Worm (Caenorhabditis elegans) whole organism, early embryonic: ENCODE data around the gene AH9.3.

Experiments
- B0310.2 ChIP-seq: sonication (generic microtip); optimal IDR thresholded peaks from 2 replicates; lab custom pipeline; 2016; ENCODE audit warnings: mild to moderate bottlenecking, missing genetic modification characterization, missing compliant biosample characterization
- F13C5.2 ChIP-seq: sonication (generic microtip); optimal IDR thresholded peaks from 2 replicates; lab custom pipeline; 2017; ENCODE audit warnings: mild to moderate bottlenecking, missing genetic modification characterization, inconsistent platforms, missing compliant biosample characterization
- aly-1 ChIP-seq: sonication (generic microtip); optimal IDR thresholded peaks from 2 replicates; lab custom pipeline; 2016; ENCODE audit warnings: missing genetic modification characterization, missing compliant biosample characterization
- ama-1 ChIP-seq: fragments of 150-350 bp; optimal IDR thresholded peaks from 2 replicates; lab custom pipeline; 2014
- ceh-13 ChIP-seq: fragments of 200-800 bp; sonication (Bioruptor generic); optimal IDR thresholded peaks from 2 replicates; lab custom pipeline; 2018; ENCODE audit warnings: mild to moderate bottlenecking, missing genetic modification characterization, missing compliant biosample characterization
- ceh-36 ChIP-seq: sonication (generic microtip); optimal IDR thresholded peaks from 2 replicates; lab custom pipeline; 2016; ENCODE audit warnings: missing genetic modification characterization, inconsistent platforms, missing compliant biosample characterization
- ets-7 ChIP-seq: sonication (generic microtip); optimal IDR thresholded peaks from 2 replicates; lab custom pipeline; 2016; ENCODE audit warnings: missing genotype, missing genetic modification characterization, missing compliant biosample characterization
- flt-1 ChIP-seq: fragments of 200-800 bp; sonication (Bioruptor generic); IDR thresholded peaks from 2 replicates; pipeline ENCODE4 v1.3.6; 2022; ENCODE audit warnings: missing genetic modification characterization, missing compliant biosample characterization
- hmbx-1 ChIP-seq: sonication (generic microtip); optimal IDR thresholded peaks from 2 replicates; lab custom pipeline; 2016; ENCODE audit warnings: mild to moderate bottlenecking, missing genetic modification characterization, missing compliant biosample characterization
- hmg-4 ChIP-seq: fragments of 200-800 bp; sonication (Bioruptor generic); optimal IDR thresholded peaks from 2 replicates; lab custom pipeline; 2018; ENCODE audit warnings: mild to moderate bottlenecking, missing genetic modification characterization, missing compliant biosample characterization
- hnd-1 ChIP-seq: sonication (generic microtip); optimal IDR thresholded peaks from 2 replicates; lab custom pipeline; 2016; ENCODE audit warnings: missing genetic modification characterization, missing compliant biosample characterization
- pes-1 ChIP-seq: fragments of 200-800 bp; sonication (Bioruptor generic); IDR thresholded peaks from 2 replicates; pipeline ENCODE4 v1.3.6; 2022; ENCODE audit warnings: missing genetic modification reagents, missing genetic modification characterization, missing compliant biosample characterization
- scrt-1 ChIP-seq: fragments of 200-800 bp; sonication (Bioruptor generic); IDR thresholded peaks from 2 replicates; pipeline ENCODE4 v1.3.6; 2022; ENCODE audit warnings: missing genetic modification characterization, missing compliant biosample characterization
- sea-1 ChIP-seq: fragments of 200-800 bp; sonication (Bioruptor generic); conservative IDR thresholded peaks from 2 replicates; pipeline ENCODE4 v1.3.6; 2022; ENCODE audit warnings: missing genetic modification characterization, missing compliant biosample characterization
- tbx-11 ChIP-seq: fragments of 200-800 bp; sonication (Bioruptor generic); IDR thresholded peaks from 2 replicates; pipeline ENCODE4 v1.3.6; 2022; ENCODE audit warnings: missing genetic modification characterization, missing compliant biosample characterization
- tbx-37 ChIP-seq: fragments of 200-800 bp; sonication (Bioruptor generic); conservative IDR thresholded peaks from 2 replicates; pipeline ENCODE4 v1.3.6; 2022; ENCODE audit warnings: missing genetic modification reagents, missing genetic modification characterization, missing compliant biosample characterization
- tra-4 ChIP-seq: sonication (generic microtip); optimal IDR thresholded peaks from 2 replicates; lab custom pipeline; 2017; ENCODE audit warnings: missing genetic modification characterization, missing compliant biosample characterization

Gene AH9.3

ce11 chrX:2261003-2261402 is at the start of gene AH9.3:
Gene AH9.3, minus strand, starts transcription at chrX:2261103.
- TF ChIP-seq ets-7 (tag; lab: Kevin White, UChicago) (no peak), ceh-36 (no peak), tbx-11 (GFP tag; lab: Robert Waterston, UW) (no peak), hnd-1 (tag; lab: Kevin White, UChicago) (no peak), hmbx-1 (tag; lab: Kevin White, UChicago) (no peak), pes-1 (GFP tag; lab: Robert Waterston, UW) (no peak), hmg-4 (GFP tag; lab: Kevin White, UChicago) (no peak), F13C5.2 (tag; lab: Kevin White, UChicago) (no peak), ceh-13 (GFP tag; lab: Kevin White, UChicago) (no peak), flt-1 (GFP tag; lab: Robert Waterston, UW) (no peak)

- TF ChIP-seq F13C5.2 (tag; lab: Kevin White, UChicago) (no peak), tbx-11 (GFP tag; lab: Robert Waterston, UW) (no peak)
Measured at ce11 chrX:2304496-2304895, 43.6 kb upstream of the AH9.3 start.

- no peak for TF ChIP-seq hmg-4 (GFP tag; lab: Kevin White, UChicago)
- TF ChIP-seq hmbx-1 (tag; lab: Kevin White, UChicago): no peak
- TF ChIP-seq ets-7 (tag; lab: Kevin White, UChicago): no peak
- no peak for TF ChIP-seq tbx-37 (GFP tag; lab: Robert Waterston, UW)
- no peak for TF ChIP-seq pes-1 (GFP tag; lab: Robert Waterston, UW)
- no peak for TF ChIP-seq scrt-1
- TF ChIP-seq tra-4 (tag; lab: Kevin White, UChicago): no peak
- TF ChIP-seq aly-1 (tag; lab: Kevin White, UChicago): no peak
- TF ChIP-seq ama-1 (lab: Kevin White, UChicago): no peak
- no peak for TF ChIP-seq B0310.2 (tag; lab: Kevin White, UChicago)
- no peak for TF ChIP-seq flt-1 (GFP tag; lab: Robert Waterston, UW)
- TF ChIP-seq F13C5.2 (tag; lab: Kevin White, UChicago): no peak
- no peak for TF ChIP-seq sea-1
- TF ChIP-seq hnd-1 (tag; lab: Kevin White, UChicago): no peak
- TF ChIP-seq ceh-36: no peak
Measured at ce11 chrX:2303253-2303652, 42.4 kb upstream of the AH9.3 start.

- TF ChIP-seq ceh-13 (GFP tag; lab: Kevin White, UChicago) (no peak), ama-1 (lab: Kevin White, UChicago) (no peak), hnd-1 (tag; lab: Kevin White, UChicago) (no peak)
Measured at ce11 chrX:2302782-2303181, 41.9 kb upstream of the AH9.3 start, which contains the start of gene hum-6. Gene hum-6, plus strand, starts transcription at chrX:2303082.

- TF ChIP-seq F13C5.2 (tag; lab: Kevin White, UChicago) (no peak), hnd-1 (tag; lab: Kevin White, UChicago) (no peak), tbx-11 (GFP tag; lab: Robert Waterston, UW) (no peak), ceh-36 (no peak), ceh-13 (GFP tag; lab: Kevin White, UChicago) (no peak), tra-4 (tag; lab: Kevin White, UChicago) (no peak), ets-7 (tag; lab: Kevin White, UChicago) (no peak), sea-1 (no peak), B0310.2 (tag; lab: Kevin White, UChicago) (no peak), flt-1 (GFP tag; lab: Robert Waterston, UW) (no peak), scrt-1 (no peak), hmg-4 (GFP tag; lab: Kevin White, UChicago) (no peak), ama-1 (lab: Kevin White, UChicago) (no peak), aly-1 (tag; lab: Kevin White, UChicago) (no peak), hmbx-1 (tag; lab: Kevin White, UChicago) (no peak), pes-1 (GFP tag; lab: Robert Waterston, UW) (no peak), tbx-37 (GFP tag; lab: Robert Waterston, UW) (no peak)
Measured at ce11 chrX:2301821-2302220, 40.9 kb upstream of the AH9.3 start.

ce11 chrX:2294198-2294800 is 33.4 kb upstream of the AH9.3 start, which contains the start of gene T10H10.2:
Gene T10H10.2, plus strand, starts transcription at chrX:2294750.
- TF ChIP-seq B0310.2 (tag; lab: Kevin White, UChicago): no peak
- no peak for TF ChIP-seq scrt-1
- no peak for TF ChIP-seq aly-1 (tag; lab: Kevin White, UChicago)
- no peak for TF ChIP-seq sea-1
- no peak for TF ChIP-seq ama-1 (lab: Kevin White, UChicago)
- no peak for TF ChIP-seq F13C5.2 (tag; lab: Kevin White, UChicago)

- peak; percentile 9 for TF ChIP-seq F13C5.2 (tag; lab: Kevin White, UChicago)
- peak; percentile 67 for TF ChIP-seq hmg-4 (GFP tag; lab: Kevin White, UChicago)
- TF ChIP-seq hmbx-1 (tag; lab: Kevin White, UChicago): no peak
Measured at ce11 chrX:2287977-2288387, 27.1 kb upstream of the AH9.3 start.

ce11 chrX:2287092-2287491 is 26.2 kb upstream of the AH9.3 start, which contains the start of gene sav-1:
Gene sav-1, minus strand, starts transcription at chrX:2287192.
- no peak for TF ChIP-seq ceh-36
- no peak for TF ChIP-seq B0310.2 (tag; lab: Kevin White, UChicago)
- no peak for TF ChIP-seq ama-1 (lab: Kevin White, UChicago)
- TF ChIP-seq flt-1 (GFP tag; lab: Robert Waterston, UW): no peak
- TF ChIP-seq tbx-37 (GFP tag; lab: Robert Waterston, UW): no peak
- no peak for TF ChIP-seq tbx-11 (GFP tag; lab: Robert Waterston, UW)
- no peak for TF ChIP-seq hmg-4 (GFP tag; lab: Kevin White, UChicago)
- no peak for TF ChIP-seq aly-1 (tag; lab: Kevin White, UChicago)
- TF ChIP-seq sea-1: no peak
- TF ChIP-seq hnd-1 (tag; lab: Kevin White, UChicago): no peak
- no peak for TF ChIP-seq hmbx-1 (tag; lab: Kevin White, UChicago)
- TF ChIP-seq ceh-13 (GFP tag; lab: Kevin White, UChicago): no peak
- TF ChIP-seq ets-7 (tag; lab: Kevin White, UChicago): no peak
